Worm (Caenorhabditis elegans) whole organism, L2 larva: ENCODE measurements around the gene msd-2.

ENCODE experiments used
- C34F6.9 ChIP-seq: fragments of 150-350 bp; optimal IDR thresholded peaks from 2 replicates; lab custom pipeline; 2014; ENCODE audit warnings: missing biosample characterization, missing genetic modification characterization
- F13H6.1 ChIP-seq: sonication (generic microtip); optimal IDR thresholded peaks from 2 replicates; lab custom pipeline; 2016; ENCODE audit warnings: missing genetic modification characterization, missing compliant biosample characterization
- R02D3.7 ChIP-seq: fragments of 150-350 bp; optimal IDR thresholded peaks from 2 replicates; lab custom pipeline; 2014; ENCODE audit warnings: missing biosample characterization, missing genetic modification characterization
- Y55F3AM.14 ChIP-seq: fragments of 200-800 bp; sonication (Bioruptor generic); optimal IDR thresholded peaks from 2 replicates; lab custom pipeline; 2018; ENCODE audit warnings: mild to moderate bottlenecking, missing genetic modification characterization, missing compliant biosample characterization
- ZK546.5 ChIP-seq: sonication (generic microtip); optimal IDR thresholded peaks from 2 replicates; lab custom pipeline; 2017; ENCODE audit warnings: missing biosample characterization, missing genetic modification characterization
- alr-1 ChIP-seq: fragments of 150-350 bp; optimal IDR thresholded peaks from 2 replicates; lab custom pipeline; 2014; ENCODE audit warnings: missing biosample characterization, missing genetic modification characterization
- aly-2 ChIP-seq: fragments of 150-350 bp; optimal IDR thresholded peaks from 2 replicates; lab custom pipeline; 2014; ENCODE audit warnings: missing biosample characterization, missing genetic modification characterization
- ama-1 ChIP-seq: fragments of 150-350 bp; optimal IDR thresholded peaks from 2 replicates; lab custom pipeline; 2018; ENCODE audit warnings: inconsistent platforms
- blmp-1 ChIP-seq: sonication (generic microtip); optimal IDR thresholded peaks from 2 replicates; lab custom pipeline; 2017; ENCODE audit warnings: missing genetic modification characterization, mild to moderate bottlenecking, missing compliant biosample characterization, antibody characterized with exemption, moderate library complexity; ENCODE audit not compliant: insufficient read depth
- ceh-16 ChIP-seq: fragments of 150-350 bp; optimal IDR thresholded peaks from 2 replicates; lab custom pipeline; 2014; ENCODE audit warnings: missing biosample characterization, missing genetic modification characterization
- ceh-82 ChIP-seq: fragments of 150-350 bp; optimal IDR thresholded peaks from 2 replicates; lab custom pipeline; 2014; ENCODE audit warnings: missing biosample characterization, missing genetic modification characterization
- crh-2 ChIP-seq: sonication (generic microtip); optimal IDR thresholded peaks from 2 replicates; lab custom pipeline; 2017; ENCODE audit warnings: missing biosample characterization, missing genetic modification characterization
- dmd-4 ChIP-seq: sonication (generic microtip); optimal IDR thresholded peaks from 2 replicates; lab custom pipeline; 2017; ENCODE audit warnings: missing biosample characterization, missing genetic modification characterization
- elt-1 ChIP-seq: fragments of 150-350 bp; optimal IDR thresholded peaks from 2 replicates; lab custom pipeline; 2014; ENCODE audit warnings: missing biosample characterization, missing genetic modification characterization
- elt-3 ChIP-seq: sonication (generic microtip); optimal IDR thresholded peaks from 2 replicates; lab custom pipeline; 2017; ENCODE audit warnings: missing biosample characterization, missing genetic modification characterization
- fos-1 ChIP-seq: fragments of 150-350 bp; optimal IDR thresholded peaks from 2 replicates; lab custom pipeline; 2014; ENCODE audit warnings: missing biosample characterization, missing genetic modification characterization
- lin-11 ChIP-seq: fragments of 150-350 bp; sonication (generic microtip); optimal IDR thresholded peaks from 2 replicates; lab custom pipeline; 2014; ENCODE audit warnings: missing biosample characterization, missing genetic modification characterization, inconsistent platforms, mixed read lengths
- lin-13 ChIP-seq: fragments of 150-350 bp; optimal IDR thresholded peaks from 2 replicates; lab custom pipeline; 2014; ENCODE audit warnings: missing biosample characterization, missing genetic modification reagents, missing genetic modification characterization
- lin-39 ChIP-seq: fragments of 150-350 bp; optimal IDR thresholded peaks from 2 replicates; lab custom pipeline; 2014; ENCODE audit warnings: missing biosample characterization, missing genetic modification reagents, missing genetic modification characterization
- mab-5 ChIP-seq: fragments of 150-350 bp; optimal IDR thresholded peaks from 2 replicates; lab custom pipeline; 2014; ENCODE audit warnings: missing biosample characterization, missing genetic modification characterization
- mbf-1 ChIP-seq: sonication (generic microtip); optimal IDR thresholded peaks from 2 replicates; lab custom pipeline; 2017; ENCODE audit warnings: missing biosample characterization, missing genetic modification characterization
- nhr-12 ChIP-seq: fragments of 150-350 bp; optimal IDR thresholded peaks from 2 replicates; lab custom pipeline; 2014; ENCODE audit warnings: missing biosample characterization, missing genetic modification characterization
- nhr-129 ChIP-seq: fragments of 150-350 bp; optimal IDR thresholded peaks from 2 replicates; lab custom pipeline; 2014; ENCODE audit warnings: missing biosample characterization, missing genetic modification characterization
- nhr-23 ChIP-seq: fragments of 150-350 bp; optimal IDR thresholded peaks from 2 replicates; lab custom pipeline; 2014; ENCODE audit warnings: missing biosample characterization, missing genetic modification reagents, missing genetic modification characterization
- nhr-77 ChIP-seq: fragments of 150-350 bp; optimal IDR thresholded peaks from 2 replicates; lab custom pipeline; 2014; ENCODE audit warnings: missing biosample characterization, missing genetic modification characterization
- peb-1 ChIP-seq: fragments of 150-350 bp; optimal IDR thresholded peaks from 2 replicates; lab custom pipeline; 2014; ENCODE audit warnings: missing biosample characterization, missing genetic modification characterization
- sem-4 ChIP-seq: fragments of 150-350 bp; optimal IDR thresholded peaks from 2 replicates; lab custom pipeline; 2014; ENCODE audit warnings: missing biosample characterization, missing genetic modification reagents, missing genetic modification characterization
- skn-1 ChIP-seq: sonication (generic microtip); optimal IDR thresholded peaks from 2 replicates; lab custom pipeline; 2017; ENCODE audit warnings: missing biosample characterization, missing genetic modification characterization
- sma-3 ChIP-seq: sonication (generic microtip); optimal IDR thresholded peaks from 2 replicates; lab custom pipeline; 2016; ENCODE audit warnings: missing genetic modification reagents, missing genetic modification characterization, missing compliant biosample characterization
- sma-9 ChIP-seq, 2 experiments: fragments of 150-350 bp in 1 of 2; sonication (generic microtip) in 1 of 2; optimal IDR thresholded peaks; 2 replicates each; lab custom pipeline; 2014 to 2016; ENCODE audit warnings: missing genetic modification characterization in 2 of 2, mild to moderate bottlenecking in 1 of 2, missing biosample characterization in 1 of 2, missing compliant biosample characterization in 1 of 2, missing genetic modification reagents in 1 of 2, moderate library complexity in 1 of 2
- snpc-4 ChIP-seq: fragments of 150-350 bp; optimal IDR thresholded peaks from 2 replicates; lab custom pipeline; 2014; ENCODE audit warnings: missing biosample characterization, missing genetic modification characterization
- unc-39 ChIP-seq: fragments of 150-350 bp; optimal IDR thresholded peaks from 2 replicates; lab custom pipeline; 2014; ENCODE audit warnings: missing biosample characterization, missing genetic modification characterization
- unc-62 ChIP-seq: fragments of 150-350 bp; optimal IDR thresholded peaks from 2 replicates; lab custom pipeline; 2014; ENCODE audit warnings: missing biosample characterization, missing genetic modification reagents, missing genetic modification characterization
- zag-1 ChIP-seq: fragments of 150-350 bp; optimal IDR thresholded peaks from 2 replicates; lab custom pipeline; 2014; ENCODE audit warnings: missing biosample characterization, missing genetic modification characterization
- ztf-1 ChIP-seq: fragments of 200-800 bp; sonication (Bioruptor generic); conservative IDR thresholded peaks from 2 replicates; pipeline ENCODE4 v1.3.6; 2022; ENCODE audit warnings: missing genetic modification characterization, missing compliant biosample characterization
- ztf-11 ChIP-seq: sonication (generic microtip); optimal IDR thresholded peaks from 2 replicates; lab custom pipeline; 2017; ENCODE audit warnings: missing biosample characterization, missing genetic modification characterization
- ztf-4 ChIP-seq: fragments of 150-350 bp; optimal IDR thresholded peaks from 2 replicates; lab custom pipeline; 2014; ENCODE audit warnings: missing biosample characterization, missing genetic modification characterization

The msd-2 gene

DNA sequence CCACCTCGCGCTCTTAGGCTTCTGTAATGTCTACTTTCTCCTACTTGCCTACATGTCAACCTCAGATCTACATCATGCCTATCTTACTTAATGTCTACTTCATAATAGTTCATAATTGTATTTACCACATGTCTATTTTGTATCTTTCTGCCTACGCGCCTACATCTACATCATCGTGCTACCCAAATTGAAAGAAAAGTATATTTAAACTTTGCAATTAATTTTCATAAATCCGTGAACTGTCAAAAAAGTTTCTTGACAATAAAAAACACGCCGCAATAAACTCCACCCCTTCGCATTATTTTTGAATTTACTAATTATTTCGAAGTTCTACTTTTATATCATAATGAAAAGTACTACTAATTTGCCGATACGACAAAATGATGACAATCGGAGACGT is 5.9 kb upstream of the msd-2 start, which contains the start of gene F44D12.8:
F44D12.8 (plus strand) TSS at position 301 of the 400 bp plus-strand sequence.
- no peak for TF ChIP-seq dmd-4 (tag; lab: Kevin White, UChicago)
- no peak for TF ChIP-seq mab-5 (tag; lab: Kevin White, UChicago)
- no peak for TF ChIP-seq ceh-16 (tag; lab: Kevin White, UChicago)
- no peak for TF ChIP-seq lin-39
- no peak for TF ChIP-seq elt-3 (tag; lab: Kevin White, UChicago)
- no peak for TF ChIP-seq unc-62 (GFP tag; lab: Kevin White, UChicago)
- TF ChIP-seq crh-2 (tag; lab: Kevin White, UChicago): no peak
- no peak for TF ChIP-seq lin-11
- TF ChIP-seq fos-1 (tag; lab: Kevin White, UChicago): no peak
- TF ChIP-seq ztf-4 (tag; lab: Kevin White, UChicago): no peak
- no peak for TF ChIP-seq F13H6.1
- TF ChIP-seq nhr-12 (tag; lab: Kevin White, UChicago): no peak
- no peak for TF ChIP-seq sma-9 (GFP tag; optimal IDR thresholded peaks at IDR 0.05; lab: Kevin White, UChicago)
- TF ChIP-seq sma-9 (tag; optimal IDR thresholded peaks at IDR 0.05; lab: Kevin White, UChicago): no peak
- TF ChIP-seq nhr-23: no peak
- no peak for TF ChIP-seq nhr-129
- TF ChIP-seq Y55F3AM.14 (GFP tag; lab: Kevin White, UChicago): no peak
- TF ChIP-seq ztf-11 (tag; lab: Kevin White, UChicago): no peak
- TF ChIP-seq ama-1: no peak

DNA sequence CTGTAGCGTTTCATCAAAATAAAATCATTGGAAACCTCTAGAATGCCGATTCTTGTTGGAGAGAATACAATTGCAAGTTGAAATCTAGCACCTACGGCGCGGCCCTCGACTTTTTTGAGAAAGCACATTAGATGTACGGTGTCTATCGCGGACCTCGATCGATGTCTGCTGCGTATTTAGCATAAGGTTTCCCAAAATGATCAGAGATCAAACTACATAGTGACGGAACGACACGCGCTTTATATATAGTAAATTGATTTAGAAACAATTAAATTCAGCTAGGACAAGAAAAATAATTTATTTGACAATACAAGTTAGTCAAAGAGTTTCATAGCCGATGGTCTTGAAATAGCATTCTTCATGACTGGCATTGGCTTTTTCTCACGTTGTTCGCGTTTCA is 2.8 kb upstream of the msd-2 start:
- TF ChIP-seq mab-5 (tag; lab: Kevin White, UChicago) (no peak), ZK546.5 (tag; lab: Kevin White, UChicago) (no peak), ama-1 (no peak), peb-1 (tag; lab: Kevin White, UChicago) (no peak), C34F6.9 (no peak), lin-11 (no peak), lin-13 (GFP tag; lab: Kevin White, UChicago) (no peak), R02D3.7 (tag; lab: Kevin White, UChicago) (no peak), alr-1 (no peak), elt-1 (tag; lab: Kevin White, UChicago) (no peak), ceh-16 (tag; lab: Kevin White, UChicago) (no peak), skn-1 (tag; lab: Kevin White, UChicago) (no peak), F13H6.1 (no peak), sem-4 (tag; lab: Kevin White, UChicago) (no peak), nhr-77 (tag; lab: Kevin White, UChicago) (no peak), sma-3 (GFP tag; lab: Kevin White, UChicago) (no peak)
- TF ChIP-seq, all 48 proteins: peak for 0

DNA sequence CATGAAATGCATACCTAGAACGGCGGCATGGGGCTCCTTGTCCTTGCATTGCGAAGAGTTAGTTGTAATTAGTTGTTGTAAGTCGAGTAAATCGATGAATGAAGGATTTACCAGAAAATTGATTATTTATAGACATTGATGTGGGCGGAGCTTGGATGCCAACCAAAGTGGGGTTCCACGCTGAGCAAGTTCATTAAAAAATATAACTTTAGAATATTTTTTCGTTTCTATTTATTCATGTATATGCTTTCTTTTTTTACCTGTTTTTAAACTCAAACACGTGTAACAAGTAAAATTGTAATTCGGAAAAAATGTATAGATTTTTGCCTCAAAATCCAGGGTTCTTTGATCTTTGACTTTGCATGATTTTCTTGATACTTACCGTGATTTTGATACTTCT is 1.3 kb upstream of the msd-2 start, which contains the start of gene gipc-2:
gipc-2 (minus strand) TSS at position 101 of the 400 bp plus-strand sequence.
- no peak for TF ChIP-seq elt-1 (tag; lab: Kevin White, UChicago)
- TF ChIP-seq snpc-4 (tag; lab: Kevin White, UChicago): no peak
- TF ChIP-seq aly-2 (tag; lab: Kevin White, UChicago): no peak
- TF ChIP-seq blmp-1 (tag; lab: Kevin White, UChicago): no peak
- TF ChIP-seq zag-1 (tag; lab: Kevin White, UChicago): no peak
- TF ChIP-seq elt-3 (tag; lab: Kevin White, UChicago): no peak
- TF ChIP-seq C34F6.9: no peak
- TF ChIP-seq nhr-77 (tag; lab: Kevin White, UChicago): no peak
- TF ChIP-seq R02D3.7 (tag; lab: Kevin White, UChicago): no peak
- TF ChIP-seq mbf-1 (tag; lab: Kevin White, UChicago): no peak
- no peak for TF ChIP-seq ztf-4 (tag; lab: Kevin White, UChicago)
- no peak for TF ChIP-seq unc-62 (GFP tag; lab: Kevin White, UChicago)
- no peak for TF ChIP-seq lin-11
- no peak for TF ChIP-seq F13H6.1
- TF ChIP-seq ceh-82 (tag; lab: Kevin White, UChicago): no peak
- TF ChIP-seq lin-39: no peak
- TF ChIP-seq unc-39 (tag; lab: Kevin White, UChicago): no peak
- TF ChIP-seq, all 48 proteins: peak for 0

DNA sequence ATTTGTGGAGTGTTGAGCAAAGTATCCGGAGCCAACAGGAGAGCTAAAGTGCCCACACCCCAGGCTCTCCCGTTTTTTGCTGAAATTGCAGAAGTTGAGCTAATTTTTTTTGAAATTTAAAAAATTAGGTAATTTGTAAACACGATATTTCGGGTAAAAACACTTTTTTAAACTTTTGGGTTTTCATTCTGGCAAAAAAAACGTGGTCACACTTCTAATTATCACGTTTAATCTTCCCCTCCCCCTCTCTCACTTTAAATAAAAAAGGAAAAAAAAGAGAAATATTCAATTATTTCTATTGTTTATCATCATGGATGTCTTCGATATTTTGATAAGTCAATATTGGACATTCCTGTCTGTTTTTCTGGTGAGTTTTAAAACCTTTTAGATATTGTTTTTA is 4.2 kb downstream of the msd-2 start, which contains the start of gene F44D12.6:
F44D12.6 (plus strand) TSS at position 301 of the 400 bp plus-strand sequence.
- TF ChIP-seq C34F6.9: no peak
- TF ChIP-seq F13H6.1: no peak
- TF ChIP-seq ama-1: no peak
- TF ChIP-seq lin-39: no peak
- no peak for TF ChIP-seq ceh-16 (tag; lab: Kevin White, UChicago)
- no peak for TF ChIP-seq crh-2 (tag; lab: Kevin White, UChicago)
- TF ChIP-seq ztf-1 (GFP tag; lab: Robert Waterston, UW): no peak
- no peak for TF ChIP-seq aly-2 (tag; lab: Kevin White, UChicago)
- no peak for TF ChIP-seq fos-1 (tag; lab: Kevin White, UChicago)
- no peak for TF ChIP-seq nhr-77 (tag; lab: Kevin White, UChicago)
- no peak for TF ChIP-seq sma-9 (GFP tag; optimal IDR thresholded peaks at IDR 0.05; lab: Kevin White, UChicago)
- no peak for TF ChIP-seq sma-9 (tag; optimal IDR thresholded peaks at IDR 0.05; lab: Kevin White, UChicago)
- no peak for TF ChIP-seq snpc-4 (tag; lab: Kevin White, UChicago)
- TF ChIP-seq lin-13 (GFP tag; lab: Kevin White, UChicago): no peak
